Fruit fly (Drosophila melanogaster) S2 (cell line): ENCODE measurements around the gene mEFG1.

ENCODE experiments used
- CG8478 ChIP-seq: fragments of >200 bp; optimal IDR thresholded peaks from 2 replicates; lab custom pipeline; 2018
- CTCF ChIP-seq, 2 experiments: fragments of >200 bp; optimal IDR thresholded peaks; 2 replicates each; lab custom pipeline; 2018

- TF ChIP-seq CTCF (optimal IDR thresholded peaks at IDR 0.05; lab: Kevin White, UChicago) (peak in 1 of 2 experiments; percentile 5), CG8478 (lab: Kevin White, UChicago) (no peak)
Measured at dm6 chr2L:7194351-7195037, 28.4 kb downstream of the mEFG1 start, which contains the start of gene CG4497.
